Fruit fly (Drosophila melanogaster): ENCODE data around the gene Zip102B.

Gene Zip102B

DNA sequence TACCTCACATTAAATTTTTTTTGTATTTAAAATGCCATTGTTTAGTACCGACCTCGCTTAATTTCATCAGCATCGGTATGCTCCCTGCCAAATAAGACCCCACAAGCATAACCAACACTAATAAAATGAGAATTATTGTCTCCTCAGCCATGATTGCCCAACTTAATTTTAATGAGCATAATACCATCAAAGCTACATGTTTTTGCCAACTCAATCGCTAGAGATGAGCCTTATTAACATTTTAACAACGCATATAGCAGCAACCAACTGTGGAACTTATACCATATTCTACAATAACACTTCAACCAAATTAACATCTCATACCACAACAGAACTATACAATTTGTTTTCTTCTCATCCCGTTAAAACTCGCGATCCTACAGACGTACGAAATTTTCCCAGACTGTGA is at the start of gene Zip102B:
TSS of gene Zip102B (minus strand) at position 392 of the 409 bp plus-strand sequence.
- TF ChIP-seq wdn (GFP tag; IDR thresholded peaks at IDR 0.05) = no peak
- TF ChIP-seq cg (GFP tag; optimal IDR thresholded peaks at IDR 0.05) = peak; percentile 10
- no peak for TF ChIP-seq C15 (GFP tag; IDR thresholded peaks at IDR 0.05)
- TF ChIP-seq CG12155 (GFP tag; optimal IDR thresholded peaks at IDR 0.05) = no peak
- no peak for TF ChIP-seq ewg (GFP tag; optimal IDR thresholded peaks at IDR 0.05)
- no peak for TF ChIP-seq sc (optimal IDR thresholded peaks at IDR 0.05)
- TF ChIP-seq sc (GFP tag; optimal IDR thresholded peaks at IDR 0.05) = no peak
- TF ChIP-seq CG6791 (GFP tag; IDR thresholded peaks at IDR 0.05; ENCODE audit: partially characterized antibody) = 0 out of 3 replicates have a peak, but pooled peaks have one; percentile 47
- TF ChIP-seq Fer3 (tag; optimal IDR thresholded peaks at IDR 0.05) = no peak
- peak; percentile 98 for TF ChIP-seq ssp (GFP tag; IDR thresholded peaks at IDR 0.05)
- TF ChIP-seq CG8290 (GFP tag; optimal IDR thresholded peaks at IDR 0.05) = no peak
- peak in 1 of 2 experiments; percentile 49 for TF ChIP-seq CG8290 (tag; optimal IDR thresholded peaks at IDR 0.05)
- TF ChIP-seq trem (tag; optimal IDR thresholded peaks at IDR 0.05) = peak; percentile 26
- TF ChIP-seq Ets65A (GFP tag) = peak; percentile 95
- TF ChIP-seq CG42726 (GFP tag; IDR thresholded peaks at IDR 0.05; ENCODE audit: partially characterized antibody) = no peak
- no peak for TF ChIP-seq CG2889 (GFP tag; IDR thresholded peaks at IDR 0.05)
- TF ChIP-seq stc (GFP tag; IDR thresholded peaks at IDR 0.05) = no peak
- no peak for TF ChIP-seq unpg (GFP tag; optimal IDR thresholded peaks at IDR 0.05)
- TF ChIP-seq vvl (GFP tag; IDR thresholded peaks at IDR 0.05) = 0 out of 2 replicates have a peak, but pooled peaks have one; percentile 49
- TF ChIP-seq CG12659 (GFP tag; optimal IDR thresholded peaks at IDR 0.05) = peak; percentile 73
- no peak for TF ChIP-seq dan (GFP tag; IDR thresholded peaks at IDR 0.05)
- TF ChIP-seq CG13894 (tag; optimal IDR thresholded peaks at IDR 0.05) = no peak
- TF ChIP-seq pfk (GFP tag; optimal IDR thresholded peaks at IDR 0.05) = peak; percentile 58
- no peak for TF ChIP-seq Ravus (GFP tag; IDR thresholded peaks at IDR 0.05)
- TF ChIP-seq fru (optimal IDR thresholded peaks at IDR 0.05) = no peak
- TF ChIP-seq D19B (GFP tag; optimal IDR thresholded peaks at IDR 0.05) = no peak
- TF ChIP-seq CG8089 (GFP tag; optimal IDR thresholded peaks at IDR 0.05) = peak; percentile 41
- peak; percentile 55 for TF ChIP-seq pzg (GFP tag; optimal IDR thresholded peaks at IDR 0.05)
- no peak for TF ChIP-seq D (optimal IDR thresholded peaks at IDR 0.05)
- no peak for TF ChIP-seq D (GFP tag; optimal IDR thresholded peaks at IDR 0.05)
- TF ChIP-seq dpn (GFP tag; optimal IDR thresholded peaks at IDR 0.05) = no peak
- no peak for TF ChIP-seq ara (GFP tag; IDR thresholded peaks at IDR 0.05)
- no peak for TF ChIP-seq oc (tag; optimal IDR thresholded peaks at IDR 0.05)
- peak; percentile 73 for TF ChIP-seq CG4617 (GFP tag; optimal IDR thresholded peaks at IDR 0.05; ENCODE audit: borderline replicate concordance)
- TF ChIP-seq row (GFP tag; IDR thresholded peaks at IDR 0.05) = peak; percentile 77
- no peak for TF ChIP-seq bigmax (GFP tag; optimal IDR thresholded peaks at IDR 0.05)
- peak; percentile 86 for TF ChIP-seq CG11723 (GFP tag; optimal IDR thresholded peaks at IDR 0.05)
- no peak for TF ChIP-seq Oaz (GFP tag; IDR thresholded peaks at IDR 0.05)
- TF ChIP-seq CG13424 (tag; optimal IDR thresholded peaks at IDR 0.05) = no peak
- TF ChIP-seq CG30020 (tag; optimal IDR thresholded peaks at IDR 0.05) = peak; percentile 98
- TF ChIP-seq Atf-2 (GFP tag; optimal IDR thresholded peaks at IDR 0.05) = no peak
- no peak for TF ChIP-seq CG15696 (tag; optimal IDR thresholded peaks at IDR 0.05)
- TF ChIP-seq MTF-1 (GFP tag; optimal IDR thresholded peaks at IDR 0.05; ENCODE audit: borderline replicate concordance) = no peak
- peak; percentile 13 for TF ChIP-seq odd (GFP tag; optimal IDR thresholded peaks at IDR 0.05)
- TF ChIP-seq mirr (GFP tag; optimal IDR thresholded peaks at IDR 0.05) = no peak
- peak; percentile 64 for TF ChIP-seq CG10431 (GFP tag; optimal IDR thresholded peaks at IDR 0.05)
- TF ChIP-seq CG10274 (GFP tag; optimal IDR thresholded peaks at IDR 0.05) = no peak
- TF ChIP-seq dmrt99B (tag; optimal IDR thresholded peaks at IDR 0.05) = no peak
- TF ChIP-seq otp (GFP tag; IDR thresholded peaks at IDR 0.05) = no peak
- no peak for TF ChIP-seq sna (GFP tag; IDR thresholded peaks at IDR 0.05; ENCODE audit: partially characterized antibody)
- TF ChIP-seq gfzf (GFP tag; optimal IDR thresholded peaks at IDR 0.05) = peak; percentile 44
- TF ChIP-seq z (GFP tag; IDR thresholded peaks at IDR 0.05) = no peak

Measured in whole organism, embryonic.